Fruit fly (Drosophila melanogaster) whole organism, embryonic: Measurements from ENCODE around the gene CG15803.

Source experiments
- ATbp ChIP-seq: fragments of 200-800 bp; sonication (Bioruptor generic); optimal IDR thresholded peaks from 2 replicates; lab custom pipeline; 2017; ENCODE audit warnings: missing biosample characterization, mild to moderate bottlenecking, missing genetic modification characterization, missing genetic modification reagents
- Ada2b ChIP-seq: fragments of 200-800 bp; sonication (Bioruptor generic); IDR thresholded peaks from 2 replicates; pipeline ENCODE4 v1.3.6; 2022; ENCODE audit warnings: missing biosample characterization, missing genetic modification characterization
- Adf1 ChIP-seq: fragments of 200-800 bp; sonication (Bioruptor generic); IDR thresholded peaks from 2 replicates; pipeline ENCODE4 v1.3.6; 2022; ENCODE audit warnings: missing biosample characterization, missing genetic modification characterization
- BtbVII ChIP-seq: fragments of 200-800 bp; sonication (Bioruptor generic); optimal IDR thresholded peaks from 3 replicates; lab custom pipeline; 2017; ENCODE audit warnings: missing biosample characterization, mild to moderate bottlenecking, missing genetic modification characterization
- CG10565 ChIP-seq: fragments of 200-800 bp; sonication (Bioruptor generic); optimal IDR thresholded peaks from 3 replicates; lab custom pipeline; 2016; ENCODE audit warnings: missing biosample characterization, mild to moderate bottlenecking, missing genetic modification characterization
- CG11398 ChIP-seq: fragments of 200-800 bp; sonication (Bioruptor generic); optimal IDR thresholded peaks from 2 replicates; lab custom pipeline; 2016; ENCODE audit warnings: missing biosample characterization, missing genetic modification characterization
- CG14667 ChIP-seq: fragments of 200-800 bp; sonication (Bioruptor generic); IDR thresholded peaks from 2 replicates; pipeline ENCODE4 v1.3.6; 2022; ENCODE audit warnings: missing biosample characterization, missing genetic modification characterization
- CG14710 ChIP-seq: fragments of 200-800 bp; sonication (Bioruptor generic); optimal IDR thresholded peaks from 3 replicates; lab custom pipeline; 2019; ENCODE audit warnings: missing biosample characterization, mild to moderate bottlenecking, missing genetic modification characterization, moderate library complexity
- CG1832 ChIP-seq: fragments of 200-800 bp; sonication (Bioruptor generic); optimal IDR thresholded peaks from 2 replicates; lab custom pipeline; 2017; ENCODE audit warnings: missing biosample characterization, mild to moderate bottlenecking, missing genetic modification characterization, inconsistent platforms
- CG18476 ChIP-seq: fragments of 200-800 bp; sonication (Bioruptor generic); optimal IDR thresholded peaks from 2 replicates; lab custom pipeline; 2016; ENCODE audit warnings: missing biosample characterization, mild to moderate bottlenecking, missing genetic modification characterization
- CG18764 ChIP-seq: fragments of 200-800 bp; sonication (Bioruptor generic); optimal IDR thresholded peaks from 3 replicates; lab custom pipeline; 2016; ENCODE audit warnings: missing biosample characterization, missing genetic modification characterization
- CG2116 ChIP-seq: fragments of 200-800 bp; sonication (Bioruptor generic); optimal IDR thresholded peaks from 3 replicates; lab custom pipeline; 2018; ENCODE audit warnings: missing biosample characterization, mild to moderate bottlenecking, missing genetic modification characterization
- CG2712 ChIP-seq: fragments of 200-800 bp; optimal IDR thresholded peaks from 3 replicates; lab custom pipeline; 2019; ENCODE audit warnings: missing biosample characterization, mild to moderate bottlenecking, missing genetic modification characterization, moderate library complexity
- CG31441 ChIP-seq: fragments of 200-800 bp; sonication (Bioruptor generic); IDR thresholded peaks from 2 replicates; pipeline ENCODE4 v1.3.6; 2022; ENCODE audit warnings: missing biosample characterization, missing genetic modification characterization
- CG33557 ChIP-seq: fragments of 200-800 bp; sonication (Bioruptor generic); optimal IDR thresholded peaks from 2 replicates; lab custom pipeline; 2019; ENCODE audit warnings: missing biosample characterization, mild to moderate bottlenecking, missing genetic modification characterization, moderate library complexity
- CG4854 ChIP-seq: fragments of 200-800 bp; sonication (Bioruptor generic); optimal IDR thresholded peaks from 2 replicates; lab custom pipeline; 2016; ENCODE audit warnings: missing biosample characterization, missing genetic modification characterization, inconsistent platforms
- CG5245 ChIP-seq: fragments of 200-800 bp; sonication (Bioruptor generic); optimal IDR thresholded peaks from 3 replicates; lab custom pipeline; 2016; ENCODE audit warnings: missing biosample characterization, missing genetic modification characterization
- CG7556 ChIP-seq: fragments of 200-800 bp; sonication (Bioruptor generic); optimal IDR thresholded peaks from 2 replicates; lab custom pipeline; 2017; ENCODE audit warnings: missing biosample characterization, mild to moderate bottlenecking, missing genetic modification characterization
- CG7963 ChIP-seq: fragments of 200-800 bp; sonication (Bioruptor generic); IDR thresholded peaks from 3 replicates; pipeline ENCODE4 v1.3.6; 2022; ENCODE audit warnings: missing biosample characterization, missing genetic modification characterization; ENCODE audit not compliant: partially characterized antibody
- CG7987 ChIP-seq: fragments of 200-800 bp; sonication (Bioruptor generic); optimal IDR thresholded peaks from 2 replicates; lab custom pipeline; 2018; ENCODE audit warnings: missing biosample characterization, mild to moderate bottlenecking, missing genetic modification characterization, moderate library complexity
- CG9932 ChIP-seq: fragments of 200-800 bp; sonication (Bioruptor generic); IDR thresholded peaks from 2 replicates; pipeline ENCODE4 v1.3.6; 2022; ENCODE audit warnings: missing biosample characterization, missing genetic modification characterization
- CTCF ChIP-seq: fragments of 200-800 bp; sonication (Bioruptor generic); optimal IDR thresholded peaks from 2 replicates; lab custom pipeline; 2017; ENCODE audit warnings: missing biosample characterization, mild to moderate bottlenecking, missing genetic modification characterization, moderate library complexity
- Doc2 ChIP-seq: fragments of 200-800 bp; sonication (Bioruptor generic); IDR thresholded peaks from 2 replicates; pipeline ENCODE4 v1.3.6; 2022; ENCODE audit warnings: missing biosample characterization, missing genetic modification characterization
- Ets65A ChIP-seq: fragments of 200-800 bp; sonication (Bioruptor generic); peaks from one replicate; lab custom pipeline; 2016; ENCODE audit warnings: missing biosample characterization, missing genetic modification characterization
- HLH54F ChIP-seq: fragments of 200-800 bp; sonication (Bioruptor generic); optimal IDR thresholded peaks from 3 replicates; lab custom pipeline; 2016; ENCODE audit warnings: missing biosample characterization, missing genetic modification characterization
- Hr39 ChIP-seq: fragments of >200 bp; optimal IDR thresholded peaks from 2 replicates; lab custom pipeline; 2017
- Meics ChIP-seq: fragments of 200-800 bp; sonication (Bioruptor generic); optimal IDR thresholded peaks from 2 replicates; lab custom pipeline; 2017; ENCODE audit warnings: missing biosample characterization, mild to moderate bottlenecking, missing genetic modification characterization
- Nf-YA ChIP-seq: fragments of 200-800 bp; sonication (Bioruptor generic); IDR thresholded peaks from 2 replicates; pipeline ENCODE4 v1.3.6; 2022; ENCODE audit warnings: missing biosample characterization, missing genetic modification characterization
- Sox100B ChIP-seq: fragments of 200-800 bp; sonication (Bioruptor generic); optimal IDR thresholded peaks from 3 replicates; lab custom pipeline; 2018; ENCODE audit warnings: missing biosample characterization, mild to moderate bottlenecking, missing genetic modification characterization
- Sox102F ChIP-seq: fragments of 200-800 bp; sonication (Bioruptor generic); optimal IDR thresholded peaks from 2 replicates; lab custom pipeline; 2018; ENCODE audit warnings: missing biosample characterization, mild to moderate bottlenecking, missing genetic modification characterization, moderate library complexity
- Ssrp ChIP-seq: fragments of 200-800 bp; sonication (Bioruptor generic); optimal IDR thresholded peaks from 2 replicates; lab custom pipeline; 2018; ENCODE audit warnings: missing biosample characterization, mild to moderate bottlenecking, missing genetic modification characterization, moderate library complexity
- Xrp1 ChIP-seq: fragments of 200-800 bp; sonication (Bioruptor generic); IDR thresholded peaks from 2 replicates; pipeline ENCODE4 v1.3.6; 2022; ENCODE audit warnings: missing biosample characterization, missing genetic modification characterization
- ara ChIP-seq: fragments of 200-800 bp; sonication (Bioruptor generic); IDR thresholded peaks from 2 replicates; pipeline ENCODE4 v1.3.6; 2022; ENCODE audit warnings: missing biosample characterization, missing genetic modification characterization
- ato ChIP-seq: fragments of 200-800 bp; sonication (Bioruptor generic); IDR thresholded peaks from 2 replicates; pipeline ENCODE4 v1.3.6; 2022; ENCODE audit warnings: missing biosample characterization, missing genetic modification characterization; ENCODE audit not compliant: partially characterized antibody
- cad ChIP-seq: fragments of >200 bp; optimal IDR thresholded peaks from 2 replicates; lab custom pipeline; 2017; ENCODE audit warnings: missing biosample characterization, missing genetic modification characterization
- en ChIP-seq: fragments of 200-800 bp; sonication (Bioruptor generic); optimal IDR thresholded peaks from 2 replicates; lab custom pipeline; 2016; ENCODE audit warnings: missing biosample characterization, missing genetic modification characterization
- fd64A ChIP-seq: fragments of 200-800 bp; sonication (Bioruptor generic); optimal IDR thresholded peaks from 3 replicates; lab custom pipeline; 2018; ENCODE audit warnings: missing biosample characterization, mild to moderate bottlenecking, missing genetic modification characterization
- ftz-f1 ChIP-seq: fragments of 200-800 bp; sonication (Bioruptor generic); optimal IDR thresholded peaks from 2 replicates; lab custom pipeline; 2016; ENCODE audit warnings: missing biosample characterization, missing genetic modification characterization
- h ChIP-seq: fragments of >200 bp; optimal IDR thresholded peaks from 2 replicates; lab custom pipeline; 2017
- jigr1 ChIP-seq: fragments of 200-800 bp; sonication (Bioruptor generic); IDR thresholded peaks from 3 replicates; pipeline ENCODE4 v1.3.6; 2022; ENCODE audit warnings: missing biosample characterization, missing genetic modification characterization
- jing ChIP-seq: fragments of 200-800 bp; sonication (Bioruptor generic); optimal IDR thresholded peaks from 2 replicates; lab custom pipeline; 2018; ENCODE audit warnings: missing biosample characterization, mild to moderate bottlenecking, missing genetic modification characterization
- kah ChIP-seq: fragments of 200-800 bp; sonication (Bioruptor generic); optimal IDR thresholded peaks from 2 replicates; lab custom pipeline; 2018; ENCODE audit warnings: missing biosample characterization, mild to moderate bottlenecking, missing genetic modification characterization
- ken ChIP-seq: fragments of 200-800 bp; sonication (Bioruptor generic); IDR thresholded peaks from 3 replicates; pipeline ENCODE4 v1.3.6; 2022; ENCODE audit warnings: missing biosample characterization, missing genetic modification characterization
- maf-S ChIP-seq: fragments of 200-800 bp; sonication (Bioruptor generic); optimal IDR thresholded peaks from 2 replicates; lab custom pipeline; 2016; ENCODE audit warnings: missing biosample characterization, missing genetic modification characterization
- nau ChIP-seq: fragments of 200-800 bp; sonication (Bioruptor generic); optimal IDR thresholded peaks from 3 replicates; lab custom pipeline; 2017; ENCODE audit warnings: missing biosample characterization, mild to moderate bottlenecking, missing genetic modification characterization, missing genetic modification reagents
- onecut ChIP-seq: fragments of 200-800 bp; sonication (Bioruptor generic); IDR thresholded peaks from 2 replicates; pipeline ENCODE4 v1.3.6; 2022; ENCODE audit warnings: missing biosample characterization, missing genetic modification characterization
- pfk ChIP-seq: fragments of 200-800 bp; sonication (Bioruptor generic); optimal IDR thresholded peaks from 2 replicates; lab custom pipeline; 2018; ENCODE audit warnings: missing biosample characterization, mild to moderate bottlenecking, missing genetic modification characterization, moderate library complexity
- sisA ChIP-seq: fragments of 200-800 bp; sonication (Bioruptor generic); IDR thresholded peaks from 2 replicates; pipeline ENCODE4 v1.3.6; 2022; ENCODE audit warnings: missing biosample characterization, missing genetic modification characterization
- slp2 ChIP-seq: fragments of 200-800 bp; sonication (Bioruptor generic); optimal IDR thresholded peaks from 2 replicates; lab custom pipeline; 2016; ENCODE audit warnings: missing biosample characterization, missing genetic modification characterization
- so ChIP-seq: fragments of 200-800 bp; sonication (Bioruptor generic); IDR thresholded peaks from 3 replicates; pipeline ENCODE4 v1.3.6; 2022; ENCODE audit warnings: missing biosample characterization, missing genetic modification characterization
- toy ChIP-seq: fragments of 200-800 bp; sonication (Bioruptor generic); IDR thresholded peaks from 2 replicates; pipeline ENCODE4 v1.3.6; 2022; ENCODE audit warnings: missing biosample characterization, missing genetic modification characterization
- trem ChIP-seq: fragments of 200-800 bp; optimal IDR thresholded peaks from 3 replicates; lab custom pipeline; 2019; ENCODE audit warnings: missing biosample characterization, mild to moderate bottlenecking, missing genetic modification characterization, moderate library complexity
- usp ChIP-seq: fragments of >200 bp; optimal IDR thresholded peaks from 2 replicates; lab custom pipeline; 2017; ENCODE audit warnings: missing biosample characterization, missing genetic modification characterization
- z ChIP-seq: fragments of 200-800 bp; sonication (Bioruptor generic); IDR thresholded peaks from 3 replicates; pipeline ENCODE4 v1.3.6; 2022; ENCODE audit warnings: missing biosample characterization, missing genetic modification characterization

The CG15803 gene

DNA sequence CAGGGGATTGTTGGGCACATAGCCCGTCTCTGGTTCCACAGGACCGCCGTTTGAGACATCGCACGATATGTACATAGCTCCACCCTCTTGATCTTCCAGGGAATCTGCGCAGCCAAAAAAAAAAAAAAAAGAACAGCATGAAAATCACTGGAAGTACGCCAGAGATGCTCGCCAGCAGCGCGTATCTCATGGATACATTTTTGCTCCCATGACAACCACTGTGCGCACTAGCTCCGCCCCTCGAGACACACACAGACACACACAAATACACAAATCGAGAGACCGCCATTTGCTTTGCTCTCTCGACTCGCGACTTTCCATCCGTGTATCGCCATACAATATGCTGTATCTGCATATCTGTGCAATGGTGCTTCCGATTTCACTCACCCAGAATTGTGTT lies 10.8 kb upstream of the CG15803 start (continued):
- TF ChIP-seq ara = 0 out of 2 replicates have a peak, but pooled peaks have one; percentile 12
- no peak for TF ChIP-seq CG5245
- no peak for TF ChIP-seq CG7963 (GFP tag; lab: Robert Waterston, UW)
- TF ChIP-seq en = no peak
- 0 out of 2 replicates have a peak, but pooled peaks have one; percentile 19 for TF ChIP-seq Nf-YA (GFP tag; lab: Robert Waterston, UW)
- no peak for TF ChIP-seq cad (GFP tag; lab: Kevin White, UChicago)
- TF ChIP-seq pfk (GFP tag; lab: Kevin White, UChicago) = no peak
- no peak for TF ChIP-seq Ada2b
- TF ChIP-seq Hr39 (lab: Kevin White, UChicago) = no peak
- no peak for TF ChIP-seq CG18476 (GFP tag; lab: Kevin White, UChicago)
- peak; percentile 55; the same call in 1 of the 3 replicates for TF ChIP-seq ken (GFP tag; lab: Robert Waterston, UW)
- no peak for TF ChIP-seq Sox100B (GFP tag; lab: Kevin White, UChicago)
- TF ChIP-seq ftz-f1 (GFP tag; lab: Kevin White, UChicago) = no peak
- TF ChIP-seq Sox102F (GFP tag; lab: Kevin White, UChicago) = no peak
- TF ChIP-seq ATbp = no peak
- TF ChIP-seq Ets65A (GFP tag; lab: Kevin White, UChicago) = peak; percentile 95
- no peak for TF ChIP-seq HLH54F
- no peak for TF ChIP-seq Ssrp (tag; lab: Kevin White, UChicago)
- TF ChIP-seq CG7556 (GFP tag; lab: Kevin White, UChicago) = no peak
- TF ChIP-seq CG31441 (GFP tag; lab: Robert Waterston, UW) = no peak
- no peak for TF ChIP-seq fd64A (GFP tag; lab: Kevin White, UChicago)
- no peak for TF ChIP-seq CG18764 (GFP tag; lab: Kevin White, UChicago)
- TF ChIP-seq trem (tag; lab: Kevin White, UChicago) = no peak
- TF ChIP-seq CG7987 (GFP tag; lab: Kevin White, UChicago) = no peak
- TF ChIP-seq Xrp1 = 0 out of 2 replicates have a peak, but pooled peaks have one; percentile 27
- TF ChIP-seq kah = no peak
- no peak for TF ChIP-seq CG1832
- TF ChIP-seq h (lab: Kevin White, UChicago) = no peak
- peak; percentile 46 for TF ChIP-seq CG9932
- TF ChIP-seq CG14710 = no peak
- TF ChIP-seq nau (GFP tag; lab: Kevin White, UChicago) = no peak
- TF ChIP-seq CG10565 = no peak
- no peak for TF ChIP-seq Meics (GFP tag; lab: Kevin White, UChicago)
- TF ChIP-seq jigr1 (GFP tag; lab: Robert Waterston, UW) = no peak
- TF ChIP-seq CG33557 (GFP tag; lab: Kevin White, UChicago) = no peak
- no peak for TF ChIP-seq BtbVII (GFP tag; lab: Kevin White, UChicago)
- no peak for TF ChIP-seq CG4854 (GFP tag; lab: Kevin White, UChicago)
- no peak for TF ChIP-seq maf-S (GFP tag; lab: Kevin White, UChicago)
- TF ChIP-seq z (GFP tag; lab: Robert Waterston, UW) = no peak
- no peak for TF ChIP-seq Adf1 (GFP tag; lab: Robert Waterston, UW)
- no peak for TF ChIP-seq CG11398 (GFP tag; lab: Kevin White, UChicago)
- TF ChIP-seq CG14667 (GFP tag; lab: Robert Waterston, UW) = no peak
- no peak for TF ChIP-seq sisA (GFP tag; lab: Robert Waterston, UW)
- no peak for TF ChIP-seq CG2116
- no peak for TF ChIP-seq Doc2 (GFP tag; lab: Robert Waterston, UW)
- no peak for TF ChIP-seq usp (GFP tag; lab: Kevin White, UChicago)
- no peak for TF ChIP-seq slp2
- no peak for TF ChIP-seq so (GFP tag; lab: Robert Waterston, UW)
- TF ChIP-seq CG2712 = no peak
- no peak for TF ChIP-seq ato (GFP tag; lab: Robert Waterston, UW)
- no peak for TF ChIP-seq CTCF
- TF ChIP-seq jing (GFP tag; lab: Kevin White, UChicago) = no peak
- no peak for TF ChIP-seq onecut (GFP tag; lab: Robert Waterston, UW)
- no peak for TF ChIP-seq toy (GFP tag; lab: Robert Waterston, UW)
